Fruit fly (Drosophila melanogaster): Measurements from ENCODE around the gene CG14106.

dm6 chr3L:13387608-13388007 lies 37.9 kb downstream of the CG14106 start, which contains the start of gene CG10171:
- no peak for TF ChIP-seq Mrtf (GFP tag; IDR thresholded peaks at IDR 0.05)
- no peak for TF ChIP-seq pho (GFP tag; optimal IDR thresholded peaks at IDR 0.05)
